Fruit fly (Drosophila melanogaster) whole organism, embryonic: ENCODE data around the gene bumpel.

ENCODE experiments used
- ATbp ChIP-seq: fragments of 200-800 bp; sonication (Bioruptor generic); optimal IDR thresholded peaks from 2 replicates; lab custom pipeline; 2017; ENCODE audit warnings: missing biosample characterization, mild to moderate bottlenecking, missing genetic modification characterization, missing genetic modification reagents
- Aef1 ChIP-seq: fragments of 200-800 bp; sonication (Bioruptor generic); IDR thresholded peaks from 3 replicates; pipeline ENCODE4 v1.3.6; 2022; ENCODE audit warnings: missing biosample characterization, missing genetic modification characterization
- Atf6 ChIP-seq: fragments of 200-800 bp; sonication (Bioruptor generic); IDR thresholded peaks from 2 replicates; pipeline ENCODE4 v1.3.6; 2022; ENCODE audit warnings: missing biosample characterization, missing genetic modification characterization
- B-H1 ChIP-seq: fragments of 200-800 bp; sonication (Bioruptor generic); IDR thresholded peaks from 3 replicates; pipeline ENCODE4 v1.3.6; 2022; ENCODE audit warnings: missing biosample characterization, missing genetic modification characterization
- CG10543 ChIP-seq: fragments of 200-800 bp; sonication (Bioruptor generic); optimal IDR thresholded peaks from 3 replicates; lab custom pipeline; 2017; ENCODE audit warnings: missing biosample characterization, mild to moderate bottlenecking, missing genetic modification characterization, moderate library complexity
- CG10959 ChIP-seq: fragments of 200-800 bp; sonication (Bioruptor generic); IDR thresholded peaks from 2 replicates; pipeline ENCODE4 v1.3.6; 2022; ENCODE audit warnings: missing biosample characterization, missing genetic modification characterization
- CG11085 ChIP-seq: fragments of 200-800 bp; sonication (Bioruptor generic); IDR thresholded peaks from 2 replicates; pipeline ENCODE4 v1.3.6; 2022; ENCODE audit warnings: missing biosample characterization, missing genetic modification characterization
- CG15696 ChIP-seq: fragments of 200-800 bp; sonication (Bioruptor generic); optimal IDR thresholded peaks from 2 replicates; lab custom pipeline; 2019; ENCODE audit warnings: missing biosample characterization, mild to moderate bottlenecking, missing genetic modification characterization, moderate library complexity
- CG30403 ChIP-seq: fragments of 200-800 bp; sonication (Bioruptor generic); optimal IDR thresholded peaks from 3 replicates; lab custom pipeline; 2016; ENCODE audit warnings: missing biosample characterization, missing genetic modification characterization
- CG32532 ChIP-seq: fragments of 200-800 bp; sonication (Bioruptor generic); IDR thresholded peaks from 2 replicates; pipeline ENCODE4 v1.3.6; 2022; ENCODE audit warnings: missing biosample characterization, missing genetic modification characterization
- CG3838 ChIP-seq: fragments of 200-800 bp; sonication (Bioruptor generic); optimal IDR thresholded peaks from 3 replicates; lab custom pipeline; 2016; ENCODE audit warnings: missing biosample characterization, missing genetic modification characterization
- CG4404 ChIP-seq: fragments of 200-800 bp; sonication (Bioruptor generic); IDR thresholded peaks from 2 replicates; pipeline ENCODE4 v1.3.6; 2022; ENCODE audit warnings: missing biosample characterization, missing genetic modification characterization
- CG4730 ChIP-seq: fragments of 200-800 bp; sonication (Bioruptor generic); IDR thresholded peaks from 2 replicates; pipeline ENCODE4 v1.3.6; 2022; ENCODE audit warnings: missing biosample characterization, missing genetic modification characterization
- CG6272 ChIP-seq: fragments of 200-800 bp; sonication (Bioruptor generic); IDR thresholded peaks from 2 replicates; pipeline ENCODE4 v1.3.6; 2022; ENCODE audit warnings: missing biosample characterization, missing genetic modification characterization
- CG6765 ChIP-seq: fragments of 200-800 bp; sonication (Bioruptor generic); optimal IDR thresholded peaks from 3 replicates; lab custom pipeline; 2017; ENCODE audit warnings: missing biosample characterization, mild to moderate bottlenecking, missing genetic modification characterization
- CG9797 ChIP-seq: fragments of 200-800 bp; sonication (Bioruptor generic); optimal IDR thresholded peaks from 3 replicates; lab custom pipeline; 2018; ENCODE audit warnings: missing biosample characterization, mild to moderate bottlenecking, missing genetic modification characterization
- CG9932 ChIP-seq: fragments of 200-800 bp; sonication (Bioruptor generic); IDR thresholded peaks from 2 replicates; pipeline ENCODE4 v1.3.6; 2022; ENCODE audit warnings: missing biosample characterization, missing genetic modification characterization
- Deaf1 ChIP-seq: fragments of 200-800 bp; optimal IDR thresholded peaks from 3 replicates; lab custom pipeline; 2019; ENCODE audit warnings: missing biosample characterization, mild to moderate bottlenecking, missing genetic modification characterization, moderate library complexity
- ERR ChIP-seq: fragments of 200-800 bp; sonication (Bioruptor generic); optimal IDR thresholded peaks from 2 replicates; lab custom pipeline; 2016; ENCODE audit warnings: missing biosample characterization, missing genetic modification characterization
- GATAe ChIP-seq: fragments of 200-800 bp; sonication (Bioruptor generic); conservative IDR thresholded peaks from 2 replicates; pipeline ENCODE4 v1.3.6; 2022; ENCODE audit warnings: missing biosample characterization, missing genetic modification characterization
- H15 ChIP-seq: fragments of 200-800 bp; sonication (Bioruptor generic); IDR thresholded peaks from 3 replicates; pipeline ENCODE4 v1.3.6; 2022; ENCODE audit warnings: missing biosample characterization, missing genetic modification characterization
- HmgZ ChIP-seq: fragments of 200-800 bp; sonication (Bioruptor generic); optimal IDR thresholded peaks from 2 replicates; lab custom pipeline; 2018; ENCODE audit warnings: missing biosample characterization, mild to moderate bottlenecking, missing genetic modification characterization
- MESR4 ChIP-seq: fragments of 200-800 bp; sonication (Bioruptor generic); optimal IDR thresholded peaks from 2 replicates; lab custom pipeline; 2018; ENCODE audit warnings: missing biosample characterization, mild to moderate bottlenecking, missing genetic modification characterization, moderate library complexity
- Med ChIP-seq: fragments of 200-800 bp; sonication (Bioruptor generic); peaks from one replicate; lab custom pipeline; 2016; ENCODE audit warnings: missing biosample characterization, missing genetic modification characterization, mild to moderate bottlenecking, inconsistent platforms, moderate library complexity
- Neu2 ChIP-seq: fragments of 200-800 bp; sonication (Bioruptor generic); optimal IDR thresholded peaks from 3 replicates; lab custom pipeline; 2016; ENCODE audit warnings: missing biosample characterization, missing genetic modification characterization, borderline replicate concordance
- Ssrp ChIP-seq: fragments of 200-800 bp; sonication (Bioruptor generic); optimal IDR thresholded peaks from 2 replicates; lab custom pipeline; 2018; ENCODE audit warnings: missing biosample characterization, mild to moderate bottlenecking, missing genetic modification characterization, moderate library complexity
- Tbp ChIP-seq: fragments of >200 bp; optimal IDR thresholded peaks from 2 replicates; lab custom pipeline; 2018; ENCODE audit warnings: missing biosample characterization, missing genetic modification characterization
- ash1 ChIP-seq: fragments of 200-800 bp; sonication (Bioruptor generic); optimal IDR thresholded peaks from 2 replicates; lab custom pipeline; 2018; ENCODE audit warnings: missing biosample characterization, mild to moderate bottlenecking, missing genetic modification characterization
- bowl ChIP-seq: fragments of 200-800 bp; sonication (Bioruptor generic); IDR thresholded peaks from 2 replicates; pipeline ENCODE4 v1.3.6; 2022; ENCODE audit warnings: missing biosample characterization, missing genetic modification characterization
- cg ChIP-seq: fragments of 200-800 bp; sonication (Bioruptor generic); optimal IDR thresholded peaks from 3 replicates; lab custom pipeline; 2019; ENCODE audit warnings: missing biosample characterization, mild to moderate bottlenecking, missing genetic modification characterization, moderate library complexity
- chinmo ChIP-seq: fragments of 200-800 bp; sonication (Bioruptor generic); IDR thresholded peaks from 4 replicates; pipeline ENCODE4 v1.3.6; 2022; ENCODE audit warnings: missing biosample characterization, missing genetic modification characterization; ENCODE audit not compliant: partially characterized antibody
- chn ChIP-seq: fragments of 200-800 bp; sonication (Bioruptor generic); optimal IDR thresholded peaks from 2 replicates; lab custom pipeline; 2016; ENCODE audit warnings: missing biosample characterization, missing genetic modification characterization
- da ChIP-seq: fragments of 200-800 bp; sonication (Bioruptor generic); optimal IDR thresholded peaks from 2 replicates; lab custom pipeline; 2016; ENCODE audit warnings: missing biosample characterization, missing genetic modification characterization
- eve ChIP-seq, 2 experiments: fragments of >200 bp; optimal IDR thresholded peaks; 2 replicates each; lab custom pipeline; 2017; ENCODE audit warnings: missing biosample characterization in 2 of 2, missing genetic modification characterization in 2 of 2
- gt ChIP-seq: fragments of 200-800 bp; sonication (Bioruptor generic); IDR thresholded peaks from 2 replicates; pipeline ENCODE4 v1.3.6; 2022; ENCODE audit warnings: missing biosample characterization, missing genetic modification characterization
- jumu ChIP-seq: fragments of 200-800 bp; sonication (Bioruptor generic); optimal IDR thresholded peaks from 3 replicates; lab custom pipeline; 2016; ENCODE audit warnings: missing biosample characterization, missing genetic modification characterization
- klu ChIP-seq: fragments of 200-800 bp; sonication (Bioruptor generic); IDR thresholded peaks from 2 replicates; pipeline ENCODE4 v1.3.6; 2022; ENCODE audit warnings: missing biosample characterization, missing genetic modification characterization
- lab ChIP-seq: fragments of 200-800 bp; sonication (Bioruptor generic); optimal IDR thresholded peaks from 3 replicates; lab custom pipeline; 2017; ENCODE audit warnings: missing biosample characterization, missing genetic modification characterization, mild to moderate bottlenecking, moderate library complexity, missing genetic modification reagents
- maf-S ChIP-seq: fragments of 200-800 bp; sonication (Bioruptor generic); optimal IDR thresholded peaks from 2 replicates; lab custom pipeline; 2016; ENCODE audit warnings: missing biosample characterization, missing genetic modification characterization
- nau ChIP-seq: fragments of 200-800 bp; sonication (Bioruptor generic); optimal IDR thresholded peaks from 3 replicates; lab custom pipeline; 2017; ENCODE audit warnings: missing biosample characterization, mild to moderate bottlenecking, missing genetic modification characterization, missing genetic modification reagents
- nerfin-2 ChIP-seq: fragments of 200-800 bp; sonication (Bioruptor generic); IDR thresholded peaks from 2 replicates; pipeline ENCODE4 v1.3.6; 2022; ENCODE audit warnings: missing biosample characterization, missing genetic modification characterization; ENCODE audit not compliant: partially characterized antibody
- pnt ChIP-seq: fragments of 200-800 bp; sonication (Bioruptor generic); optimal IDR thresholded peaks from 3 replicates; lab custom pipeline; 2016; ENCODE audit warnings: missing biosample characterization, missing genetic modification characterization
- salm ChIP-seq: fragments of 200-800 bp; sonication (Bioruptor generic); optimal IDR thresholded peaks from 2 replicates; lab custom pipeline; 2018; ENCODE audit warnings: missing biosample characterization, mild to moderate bottlenecking, missing genetic modification characterization
- schlank ChIP-seq: fragments of 200-800 bp; sonication (Bioruptor generic); optimal IDR thresholded peaks from 2 replicates; lab custom pipeline; 2018; ENCODE audit warnings: missing biosample characterization, mild to moderate bottlenecking, missing genetic modification characterization
- shn ChIP-seq: fragments of 200-800 bp; sonication (Bioruptor generic); optimal IDR thresholded peaks from 3 replicates; lab custom pipeline; 2016; ENCODE audit warnings: missing biosample characterization, missing genetic modification characterization
- so ChIP-seq: fragments of 200-800 bp; sonication (Bioruptor generic); IDR thresholded peaks from 3 replicates; pipeline ENCODE4 v1.3.6; 2022; ENCODE audit warnings: missing biosample characterization, missing genetic modification characterization
- sqz ChIP-seq: fragments of 200-800 bp; sonication (Bioruptor generic); optimal IDR thresholded peaks from 3 replicates; lab custom pipeline; 2018; ENCODE audit warnings: missing biosample characterization, mild to moderate bottlenecking, missing genetic modification characterization
- trem ChIP-seq: fragments of 200-800 bp; optimal IDR thresholded peaks from 3 replicates; lab custom pipeline; 2019; ENCODE audit warnings: missing biosample characterization, mild to moderate bottlenecking, missing genetic modification characterization, moderate library complexity
- tup ChIP-seq: fragments of 200-800 bp; sonication (Bioruptor generic); optimal IDR thresholded peaks from 2 replicates; lab custom pipeline; 2016; ENCODE audit warnings: missing biosample characterization, mild to moderate bottlenecking, missing genetic modification characterization, moderate library complexity
- tx ChIP-seq: fragments of 200-800 bp; sonication (Bioruptor generic); optimal IDR thresholded peaks from 2 replicates; lab custom pipeline; 2016; ENCODE audit warnings: missing biosample characterization, missing genetic modification characterization
- zfh1 ChIP-seq: fragments of 200-800 bp; sonication (Bioruptor generic); IDR thresholded peaks from 3 replicates; pipeline ENCODE4 v1.3.6; 2022; ENCODE audit warnings: missing biosample characterization, missing genetic modification characterization

Gene bumpel

DNA sequence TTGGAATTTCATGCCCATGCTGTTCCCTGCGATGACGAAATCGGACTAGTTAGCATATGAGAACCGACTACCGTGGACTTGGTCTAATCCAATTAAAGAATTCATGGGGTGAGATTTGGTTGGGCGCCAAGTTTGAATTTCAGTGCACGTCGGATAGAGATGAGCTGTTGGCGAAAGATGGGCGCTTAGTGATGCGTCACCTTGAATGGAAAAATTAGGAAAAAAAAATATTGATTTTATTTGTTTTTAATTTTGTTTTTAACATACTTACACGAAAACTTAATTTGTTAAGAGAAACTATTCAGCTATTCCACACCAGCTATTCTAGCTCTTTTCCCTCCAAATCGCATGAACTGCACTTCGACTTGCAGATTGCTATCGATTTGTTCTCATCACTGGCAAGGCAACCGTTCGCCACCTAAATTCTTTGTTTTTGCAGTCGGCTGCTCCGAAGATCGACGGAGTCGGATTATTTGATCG, 3.2 kb upstream of the bumpel start, which contains the start of the genes ninaG and Sptz (continued):
- TF ChIP-seq CG6272 (GFP tag; lab: Robert Waterston, UW) (peak; percentile 97), maf-S (GFP tag; lab: Kevin White, UChicago) (peak; percentile 92), Atf6 (peak; percentile 92), H15 (GFP tag; lab: Robert Waterston, UW) (peak; percentile 95), B-H1 (GFP tag; lab: Robert Waterston, UW) (peak; percentile 92), Aef1 (GFP tag; lab: Robert Waterston, UW) (peak; percentile 96), CG3838 (GFP tag; lab: Kevin White, UChicago) (peak; percentile 89), gt (GFP tag; lab: Robert Waterston, UW) (peak; percentile 87), CG6765 (GFP tag; lab: Kevin White, UChicago) (peak; percentile 52), CG9932 (peak; percentile 97), CG4730 (peak; percentile 95), bowl (GFP tag; lab: Robert Waterston, UW) (peak; percentile 80), da (GFP tag; lab: Kevin White, UChicago) (peak; percentile 86), CG10543 (peak; percentile 76), nau (GFP tag; lab: Kevin White, UChicago) (no peak), eve (GFP tag; optimal IDR thresholded peaks at IDR 0.05; lab: Kevin White, UChicago) (peak in 1 of 2 experiments; percentile 86), jumu (peak; percentile 95), chn (peak; percentile 97), so (GFP tag; lab: Robert Waterston, UW) (peak; percentile 91; the same call in 2 of the 3 replicates), ash1 (no peak), ERR (peak; percentile 89), nerfin-2 (no peak), Med (peak; percentile 99), CG4404 (GFP tag; lab: Robert Waterston, UW) (peak; percentile 97), salm (tag; lab: Kevin White, UChicago) (peak; percentile 62), pnt (GFP tag; lab: Kevin White, UChicago) (peak; percentile 94), sqz (GFP tag; lab: Kevin White, UChicago) (no peak), Tbp (GFP tag; lab: Kevin White, UChicago) (no peak), trem (peak; percentile 84), schlank (tag; lab: Kevin White, UChicago) (peak; percentile 73), zfh1 (GFP tag; lab: Robert Waterston, UW) (peak; percentile 97), lab (GFP tag; lab: Kevin White, UChicago) (peak; percentile 94), shn (GFP tag; lab: Kevin White, UChicago) (peak; percentile 94), HmgZ (peak; percentile 95), cg (GFP tag; lab: Kevin White, UChicago) (no peak), klu (GFP tag; lab: Robert Waterston, UW) (peak; percentile 94), CG30403 (GFP tag; lab: Kevin White, UChicago) (peak; percentile 98), ATbp (GFP tag; lab: Kevin White, UChicago) (no peak), tx (peak; percentile 94), CG9797 (GFP tag; lab: Kevin White, UChicago) (peak; percentile 65), CG15696 (peak; percentile 93), tup (GFP tag; lab: Kevin White, UChicago) (peak; percentile 88), CG10959 (GFP tag; lab: Robert Waterston, UW) (peak; percentile 93), Deaf1 (tag; lab: Kevin White, UChicago) (peak; percentile 82), chinmo (0 out of 4 replicates have a peak, but pooled peaks have one; percentile 52), Neu2 (GFP tag; lab: Kevin White, UChicago) (peak; percentile 74), Ssrp (tag; lab: Kevin White, UChicago) (peak; percentile 94), GATAe (peak; percentile 81), CG11085 (peak; percentile 94), MESR4 (GFP tag; lab: Kevin White, UChicago) (no peak), CG32532 (GFP tag; lab: Robert Waterston, UW) (peak; percentile 95)
